Worm (Caenorhabditis elegans) whole organism, midembryonic: ENCODE measurements around the gene spp-1.

Experiments used
- flt-1 ChIP-seq: fragments of 200-800 bp; sonication (Bioruptor generic); IDR thresholded peaks from 2 replicates; pipeline ENCODE4 v1.3.6; 2022; ENCODE audit warnings: missing genetic modification characterization, missing compliant biosample characterization
- klf-2 ChIP-seq: fragments of 200-800 bp; sonication (Bioruptor generic); conservative IDR thresholded peaks from 2 replicates; pipeline ENCODE4 v1.3.6; 2022; ENCODE audit warnings: missing genetic modification reagents, missing genetic modification characterization, missing compliant biosample characterization
- ref-1 ChIP-seq: fragments of 200-800 bp; sonication (Bioruptor generic); conservative IDR thresholded peaks from 2 replicates; pipeline ENCODE4 v1.3.6; 2022; ENCODE audit warnings: missing genetic modification reagents, missing genetic modification characterization, missing compliant biosample characterization
- tab-1 ChIP-seq: fragments of 200-800 bp; sonication (Bioruptor generic); IDR thresholded peaks from 2 replicates; pipeline ENCODE4 v1.3.6; 2022; ENCODE audit warnings: missing genetic modification characterization, missing compliant biosample characterization
- ztf-29 ChIP-seq: fragments of 200-800 bp; sonication (Bioruptor generic); IDR thresholded peaks from 2 replicates; pipeline ENCODE4 v1.3.6; 2022; ENCODE audit warnings: missing genetic modification reagents, missing genetic modification characterization, missing compliant biosample characterization

ce11 chrIII:10396891-10397502 is 41.5 kb upstream of the spp-1 start:
- TF ChIP-seq klf-2 (GFP tag; lab: Robert Waterston, UW) (no peak), ref-1 (GFP tag; lab: Robert Waterston, UW) (no peak), tab-1 (GFP tag; lab: Robert Waterston, UW) (no peak), flt-1 (no peak), ztf-29 (GFP tag; lab: Robert Waterston, UW) (no peak)
